Fruit fly (Drosophila melanogaster): ENCODE data around the gene TrxT.

Gene TrxT

dm6 chrX:5357035-5357434, 45.3 kb upstream of the TrxT start (continued):
- TF ChIP-seq CG1603 (tag; optimal IDR thresholded peaks at IDR 0.05) (peak; percentile 25), Dip2 (GFP tag; IDR thresholded peaks at IDR 0.05) (no peak), CG12104 (GFP tag; optimal IDR thresholded peaks at IDR 0.05) (no peak), cas (GFP tag; IDR thresholded peaks at IDR 0.05) (no peak), sens (GFP tag) (no peak), btn (GFP tag; optimal IDR thresholded peaks at IDR 0.05) (no peak), Awh (GFP tag; IDR thresholded peaks at IDR 0.05) (no peak), CG6683 (GFP tag; optimal IDR thresholded peaks at IDR 0.05) (no peak), CG12942 (GFP tag; optimal IDR thresholded peaks at IDR 0.05) (no peak), Ets65A (GFP tag) (peak; percentile 2), BtbVII (GFP tag; optimal IDR thresholded peaks at IDR 0.05) (no peak), CG14667 (GFP tag; IDR thresholded peaks at IDR 0.05) (no peak), org-1 (GFP tag; optimal IDR thresholded peaks at IDR 0.05) (no peak), ro (GFP tag; IDR thresholded peaks at IDR 0.05) (no peak), Adf1 (GFP tag; IDR thresholded peaks at IDR 0.05) (no peak), CG18599 (GFP tag; optimal IDR thresholded peaks at IDR 0.05) (no peak), CG4282 (GFP tag; optimal IDR thresholded peaks at IDR 0.05) (no peak), Ptx1 (GFP tag; IDR thresholded peaks at IDR 0.05) (peak; percentile 47), CG17912 (GFP tag; optimal IDR thresholded peaks at IDR 0.05) (no peak), CG12236 (GFP tag; optimal IDR thresholded peaks at IDR 0.05) (no peak), sqz (GFP tag; optimal IDR thresholded peaks at IDR 0.05) (no peak), CG8765 (GFP tag; IDR thresholded peaks at IDR 0.05) (no peak), dmrt99B (tag; optimal IDR thresholded peaks at IDR 0.05) (peak; percentile 43), Rx (GFP tag; IDR thresholded peaks at IDR 0.05) (no peak), Fer2 (tag; optimal IDR thresholded peaks at IDR 0.05) (no peak), CG15696 (tag; optimal IDR thresholded peaks at IDR 0.05) (no peak), sd (tag; optimal IDR thresholded peaks at IDR 0.05) (no peak), Ravus (GFP tag; IDR thresholded peaks at IDR 0.05) (no peak), CG8924 (tag; optimal IDR thresholded peaks at IDR 0.05) (no peak), ash1 (GFP tag; optimal IDR thresholded peaks at IDR 0.05) (no peak), Dip3 (GFP tag; optimal IDR thresholded peaks at IDR 0.05) (no peak), dimm (GFP tag; IDR thresholded peaks at IDR 0.05) (no peak), gfzf (GFP tag; optimal IDR thresholded peaks at IDR 0.05) (no peak), Atf3 (GFP tag; optimal IDR thresholded peaks at IDR 0.05) (no peak), sob (GFP tag; IDR thresholded peaks at IDR 0.05) (0 out of 2 replicates have a peak, but pooled peaks have one; percentile 10), sc (optimal IDR thresholded peaks at IDR 0.05) (no peak), sc (GFP tag; optimal IDR thresholded peaks at IDR 0.05) (no peak), fd3F (GFP tag; optimal IDR thresholded peaks at IDR 0.05) (no peak), CG13296 (GFP tag; optimal IDR thresholded peaks at IDR 0.05) (no peak), CG11093 (GFP tag; IDR thresholded peaks at IDR 0.05) (no peak), CHES-1-like (GFP tag; optimal IDR thresholded peaks at IDR 0.05) (no peak), fd96Cb (tag; optimal IDR thresholded peaks at IDR 0.05) (peak; percentile 0), Myb (GFP tag; optimal IDR thresholded peaks at IDR 0.05) (no peak), CG2120 (GFP tag; optimal IDR thresholded peaks at IDR 0.05) (peak; percentile 43), bab2 (GFP tag; optimal IDR thresholded peaks at IDR 0.05) (no peak), zen2 (GFP tag; IDR thresholded peaks at IDR 0.05; ENCODE audit: partially characterized antibody) (no peak), CG6765 (GFP tag; optimal IDR thresholded peaks at IDR 0.05) (no peak), unc-4 (GFP tag; IDR thresholded peaks at IDR 0.05; ENCODE audit: partially characterized antibody) (no peak), dati (GFP tag; IDR thresholded peaks at IDR 0.05) (no peak), CG12299 (tag; optimal IDR thresholded peaks at IDR 0.05) (no peak), rib (GFP tag; IDR thresholded peaks at IDR 0.05) (no peak), CG10979 (tag; optimal IDR thresholded peaks at IDR 0.05) (no peak), nau (GFP tag; optimal IDR thresholded peaks at IDR 0.05) (peak; percentile 67)

Data from whole organism, embryonic.